Fruit fly (Drosophila melanogaster) whole organism, embryonic: Measurements from ENCODE around the gene Fdh.

ENCODE experiments used
- Atf6 ChIP-seq: fragments of 200-800 bp; sonication (Bioruptor generic); IDR thresholded peaks from 2 replicates; pipeline ENCODE4 v1.3.6; 2022; ENCODE audit warnings: missing biosample characterization, missing genetic modification characterization
- Blimp-1 ChIP-seq: fragments of 200-800 bp; sonication (Bioruptor generic); optimal IDR thresholded peaks from 3 replicates; lab custom pipeline; 2018; ENCODE audit warnings: missing biosample characterization, missing genetic modification characterization, mild to moderate bottlenecking, moderate library complexity, missing genetic modification reagents
- CG10654 ChIP-seq: fragments of 200-800 bp; sonication (Bioruptor generic); optimal IDR thresholded peaks from 2 replicates; lab custom pipeline; 2016; ENCODE audit warnings: missing biosample characterization, missing genetic modification characterization
- CG10979 ChIP-seq: fragments of 200-800 bp; sonication (Bioruptor generic); optimal IDR thresholded peaks from 2 replicates; lab custom pipeline; 2018; ENCODE audit warnings: missing biosample characterization, mild to moderate bottlenecking, missing genetic modification characterization, moderate library complexity
- CG12769 ChIP-seq: fragments of 200-800 bp; sonication (Bioruptor generic); optimal IDR thresholded peaks from 2 replicates; lab custom pipeline; 2019; ENCODE audit warnings: missing biosample characterization, mild to moderate bottlenecking, missing genetic modification characterization, moderate library complexity
- CG14860 ChIP-seq: fragments of 200-800 bp; sonication (Bioruptor generic); IDR thresholded peaks from 3 replicates; pipeline ENCODE4 v1.3.6; 2022; ENCODE audit warnings: missing biosample characterization, missing genetic modification characterization; ENCODE audit not compliant: partially characterized antibody
- CG15514 ChIP-seq: fragments of 200-800 bp; sonication (Bioruptor generic); optimal IDR thresholded peaks from 3 replicates; lab custom pipeline; 2017; ENCODE audit warnings: missing biosample characterization, missing genetic modification characterization, mild to moderate bottlenecking, moderate library complexity, missing genetic modification reagents
- CG18011 ChIP-seq: fragments of 200-800 bp; sonication (Bioruptor generic); optimal IDR thresholded peaks from 2 replicates; lab custom pipeline; 2017; ENCODE audit warnings: missing biosample characterization, missing genetic modification characterization, mild to moderate bottlenecking, moderate library complexity, missing genotype
- CG18262 ChIP-seq: fragments of 200-800 bp; optimal IDR thresholded peaks from 3 replicates; lab custom pipeline; 2019; ENCODE audit warnings: missing biosample characterization, mild to moderate bottlenecking, missing genetic modification characterization, moderate library complexity
- CG3065 ChIP-seq: fragments of 200-800 bp; sonication (Bioruptor generic); optimal IDR thresholded peaks from 2 replicates; lab custom pipeline; 2016; ENCODE audit warnings: missing biosample characterization, missing genetic modification characterization
- CG33557 ChIP-seq: fragments of 200-800 bp; sonication (Bioruptor generic); optimal IDR thresholded peaks from 2 replicates; lab custom pipeline; 2019; ENCODE audit warnings: missing biosample characterization, mild to moderate bottlenecking, missing genetic modification characterization, moderate library complexity
- CG34224 ChIP-seq: fragments of 200-800 bp; sonication (Bioruptor generic); IDR thresholded peaks from 3 replicates; pipeline ENCODE4 v1.3.6; 2022; ENCODE audit warnings: missing biosample characterization, missing genetic modification characterization; ENCODE audit not compliant: partially characterized antibody
- CG4854 ChIP-seq: fragments of 200-800 bp; sonication (Bioruptor generic); optimal IDR thresholded peaks from 2 replicates; lab custom pipeline; 2016; ENCODE audit warnings: missing biosample characterization, missing genetic modification characterization, inconsistent platforms
- CG6791 ChIP-seq: fragments of 200-800 bp; sonication (Bioruptor generic); IDR thresholded peaks from 3 replicates; pipeline ENCODE4 v1.3.6; 2022; ENCODE audit warnings: missing biosample characterization, missing genetic modification characterization; ENCODE audit not compliant: partially characterized antibody
- CG7745 ChIP-seq: fragments of 200-800 bp; sonication (Bioruptor generic); optimal IDR thresholded peaks from 2 replicates; lab custom pipeline; 2018; ENCODE audit warnings: missing biosample characterization, mild to moderate bottlenecking, missing genetic modification characterization, moderate library complexity
- CG8290 ChIP-seq, 3 experiments: fragments of 200-800 bp; sonication (Bioruptor generic); optimal IDR thresholded peaks; 2 replicates each; lab custom pipeline; 2016 to 2019; ENCODE audit warnings: missing biosample characterization in 3 of 3, missing genetic modification characterization in 3 of 3, mild to moderate bottlenecking in 2 of 3, moderate library complexity in 1 of 3
- CG9932 ChIP-seq: fragments of 200-800 bp; sonication (Bioruptor generic); IDR thresholded peaks from 2 replicates; pipeline ENCODE4 v1.3.6; 2022; ENCODE audit warnings: missing biosample characterization, missing genetic modification characterization
- Doc2 ChIP-seq: fragments of 200-800 bp; sonication (Bioruptor generic); IDR thresholded peaks from 2 replicates; pipeline ENCODE4 v1.3.6; 2022; ENCODE audit warnings: missing biosample characterization, missing genetic modification characterization
- Gsc ChIP-seq: fragments of 200-800 bp; sonication (Bioruptor generic); IDR thresholded peaks from 2 replicates; pipeline ENCODE4 v1.3.6; 2022; ENCODE audit warnings: missing biosample characterization, missing genetic modification characterization
- Hr39 ChIP-seq: fragments of >200 bp; optimal IDR thresholded peaks from 2 replicates; lab custom pipeline; 2017
- Med ChIP-seq: fragments of 200-800 bp; sonication (Bioruptor generic); peaks from one replicate; lab custom pipeline; 2016; ENCODE audit warnings: missing biosample characterization, missing genetic modification characterization, mild to moderate bottlenecking, inconsistent platforms, moderate library complexity
- NK7.1 ChIP-seq: fragments of 200-800 bp; sonication (Bioruptor generic); optimal IDR thresholded peaks from 3 replicates; lab custom pipeline; 2016; ENCODE audit warnings: missing biosample characterization, missing genetic modification characterization
- Nf-YA ChIP-seq: fragments of 200-800 bp; sonication (Bioruptor generic); IDR thresholded peaks from 2 replicates; pipeline ENCODE4 v1.3.6; 2022; ENCODE audit warnings: missing biosample characterization, missing genetic modification characterization
- Oli ChIP-seq: fragments of 200-800 bp; sonication (Bioruptor generic); optimal IDR thresholded peaks from 2 replicates; lab custom pipeline; 2018; ENCODE audit warnings: missing biosample characterization, mild to moderate bottlenecking, missing genetic modification characterization, moderate library complexity
- Poxn ChIP-seq: fragments of 200-800 bp; sonication (Bioruptor generic); IDR thresholded peaks from 2 replicates; pipeline ENCODE4 v1.3.6; 2022; ENCODE audit warnings: missing biosample characterization, missing genetic modification characterization
- Rx ChIP-seq: fragments of 200-800 bp; sonication (Bioruptor generic); IDR thresholded peaks from 2 replicates; pipeline ENCODE4 v1.3.6; 2022; ENCODE audit warnings: missing biosample characterization, missing genetic modification characterization
- Sin3A ChIP-seq: fragments of >200 bp; optimal IDR thresholded peaks from 2 replicates; lab custom pipeline; 2018
- Six4 ChIP-seq: fragments of 200-800 bp; sonication (Bioruptor generic); optimal IDR thresholded peaks from 2 replicates; lab custom pipeline; 2016; ENCODE audit warnings: missing biosample characterization, missing genetic modification characterization
- Tbp ChIP-seq: fragments of >200 bp; optimal IDR thresholded peaks from 2 replicates; lab custom pipeline; 2018; ENCODE audit warnings: missing biosample characterization, missing genetic modification characterization
- ase ChIP-seq: fragments of 200-800 bp; sonication (Bioruptor generic); IDR thresholded peaks from 3 replicates; pipeline ENCODE4 v1.3.6; 2022; ENCODE audit warnings: missing biosample characterization, missing genetic modification characterization
- chinmo ChIP-seq: fragments of 200-800 bp; sonication (Bioruptor generic); IDR thresholded peaks from 4 replicates; pipeline ENCODE4 v1.3.6; 2022; ENCODE audit warnings: missing biosample characterization, missing genetic modification characterization; ENCODE audit not compliant: partially characterized antibody
- corto ChIP-seq: fragments of 200-800 bp; sonication (Bioruptor generic); optimal IDR thresholded peaks from 2 replicates; lab custom pipeline; 2016; ENCODE audit warnings: missing biosample characterization, mild to moderate bottlenecking, missing genetic modification characterization, moderate library complexity
- fd3F ChIP-seq: fragments of 200-800 bp; sonication (Bioruptor generic); optimal IDR thresholded peaks from 2 replicates; lab custom pipeline; 2018; ENCODE audit warnings: missing biosample characterization, mild to moderate bottlenecking, missing genetic modification characterization, moderate library complexity
- gsb ChIP-seq: fragments of 200-800 bp; sonication (Bioruptor generic); IDR thresholded peaks from 2 replicates; pipeline ENCODE4 v1.3.6; 2022; ENCODE audit warnings: missing biosample characterization, missing genetic modification characterization
- knrl ChIP-seq: fragments of 200-800 bp; sonication (Bioruptor generic); IDR thresholded peaks from 3 replicates; pipeline ENCODE4 v1.3.6; 2022; ENCODE audit warnings: missing biosample characterization, missing genetic modification characterization; ENCODE audit not compliant: partially characterized antibody
- lola ChIP-seq, 3 experiments: fragments of >200 bp in 2 of 3; fragments of 200-800 bp in 1 of 3; sonication (Bioruptor generic) in 1 of 3; optimal IDR thresholded peaks; 2 replicates each; lab custom pipeline; 2017 to 2019; ENCODE audit warnings: missing biosample characterization in 3 of 3, missing genetic modification characterization in 3 of 3, mild to moderate bottlenecking in 1 of 3, moderate library complexity in 1 of 3
- odd ChIP-seq: fragments of 200-800 bp; sonication (Bioruptor generic); optimal IDR thresholded peaks from 2 replicates; lab custom pipeline; 2017; ENCODE audit warnings: missing biosample characterization, mild to moderate bottlenecking, missing genetic modification characterization
- onecut ChIP-seq: fragments of 200-800 bp; sonication (Bioruptor generic); IDR thresholded peaks from 2 replicates; pipeline ENCODE4 v1.3.6; 2022; ENCODE audit warnings: missing biosample characterization, missing genetic modification characterization
- p53 ChIP-seq: fragments of 200-800 bp; sonication (Bioruptor generic); optimal IDR thresholded peaks from 2 replicates; lab custom pipeline; 2016; ENCODE audit warnings: missing biosample characterization, missing genetic modification characterization
- pfk ChIP-seq: fragments of 200-800 bp; sonication (Bioruptor generic); optimal IDR thresholded peaks from 2 replicates; lab custom pipeline; 2018; ENCODE audit warnings: missing biosample characterization, mild to moderate bottlenecking, missing genetic modification characterization, moderate library complexity
- run ChIP-seq: fragments of 200-800 bp; sonication (Bioruptor generic); optimal IDR thresholded peaks from 3 replicates; lab custom pipeline; 2018; ENCODE audit warnings: missing biosample characterization, mild to moderate bottlenecking, missing genetic modification characterization
- sens ChIP-seq: fragments of 200-800 bp; sonication (Bioruptor generic); peaks from one replicate; lab custom pipeline; 2016; ENCODE audit warnings: missing biosample characterization, missing genetic modification characterization
- so ChIP-seq: fragments of 200-800 bp; sonication (Bioruptor generic); IDR thresholded peaks from 3 replicates; pipeline ENCODE4 v1.3.6; 2022; ENCODE audit warnings: missing biosample characterization, missing genetic modification characterization
- sqz ChIP-seq: fragments of 200-800 bp; sonication (Bioruptor generic); optimal IDR thresholded peaks from 3 replicates; lab custom pipeline; 2018; ENCODE audit warnings: missing biosample characterization, mild to moderate bottlenecking, missing genetic modification characterization
- tap ChIP-seq: fragments of 200-800 bp; optimal IDR thresholded peaks from 3 replicates; lab custom pipeline; 2019; ENCODE audit warnings: missing biosample characterization, mild to moderate bottlenecking, missing genetic modification characterization, moderate library complexity
- ttk ChIP-seq: fragments of 200-800 bp; sonication (Bioruptor generic); IDR thresholded peaks from 2 replicates; pipeline ENCODE4 v2.1.2; 2022; ENCODE audit warnings: missing biosample characterization, missing genetic modification characterization
- zen2 ChIP-seq: fragments of 200-800 bp; sonication (Bioruptor generic); IDR thresholded peaks from 3 replicates; pipeline ENCODE4 v1.3.6; 2022; ENCODE audit warnings: missing biosample characterization, missing genetic modification characterization; ENCODE audit not compliant: partially characterized antibody

Gene Fdh

dm6 chr3R:10886462-10887315 lies 14.5 kb upstream of the Fdh start (continued):
- TF ChIP-seq p53 (GFP tag; lab: Kevin White, UChicago) = peak; percentile 17
- TF ChIP-seq so (GFP tag; lab: Robert Waterston, UW) = peak; percentile 88; the same call in 2 of the 3 replicates
- TF ChIP-seq gsb (GFP tag; lab: Robert Waterston, UW) = peak; percentile 77; the same call in 1 of the 2 replicates
- TF ChIP-seq CG18262 (tag; lab: Kevin White, UChicago) = peak; percentile 85
- TF ChIP-seq sqz (GFP tag; lab: Kevin White, UChicago) = peak; percentile 91
- TF ChIP-seq CG4854 (GFP tag; lab: Kevin White, UChicago) = peak; percentile 55
- TF ChIP-seq Gsc = peak; percentile 51; the same call in 1 of the 2 replicates
- peak; percentile 37; the same call in 1 of the 2 replicates for TF ChIP-seq Doc2 (GFP tag; lab: Robert Waterston, UW)
- peak; percentile 85 for TF ChIP-seq onecut
- no peak for TF ChIP-seq Sin3A (lab: Kevin White, UChicago)
- TF ChIP-seq chinmo (GFP tag; lab: Robert Waterston, UW) = peak; percentile 76; the same call in 3 of the 4 replicates
- no peak for TF ChIP-seq CG3065 (GFP tag; lab: Kevin White, UChicago)
- TF ChIP-seq ttk = peak; percentile 84
- peak; percentile 70 for TF ChIP-seq Six4 (GFP tag; lab: Kevin White, UChicago)
- TF ChIP-seq knrl (GFP tag; lab: Robert Waterston, UW) = peak; percentile 29; the same call in 1 of the 3 replicates
- peak; percentile 64 for TF ChIP-seq Poxn (GFP tag; lab: Robert Waterston, UW)
- TF ChIP-seq pfk (GFP tag; lab: Kevin White, UChicago) = no peak
- peak; percentile 72 for TF ChIP-seq CG10654 (GFP tag; lab: Kevin White, UChicago)
- no peak for TF ChIP-seq Tbp (GFP tag; lab: Kevin White, UChicago)
- TF ChIP-seq Rx = peak; percentile 55; the same call in 1 of the 2 replicates
- peak; percentile 98 for TF ChIP-seq sens
- TF ChIP-seq tap = peak; percentile 63
- TF ChIP-seq CG9932 (GFP tag; lab: Robert Waterston, UW) = peak; percentile 94
- peak; percentile 80 for TF ChIP-seq corto (GFP tag; lab: Kevin White, UChicago)
- TF ChIP-seq Hr39 = no peak
- peak; percentile 91 for TF ChIP-seq Oli (tag; lab: Kevin White, UChicago)
- peak; percentile 97 for TF ChIP-seq Med (GFP tag; lab: Kevin White, UChicago)
- peak; percentile 90 for TF ChIP-seq run (tag; lab: Kevin White, UChicago)
- peak; percentile 74 for TF ChIP-seq NK7.1 (GFP tag; lab: Kevin White, UChicago)
- TF ChIP-seq, all 482 proteins: peak for 415

- TF ChIP-seq Atf6 (GFP tag; lab: Robert Waterston, UW) = no peak
- TF ChIP-seq ase = no peak
- no peak for TF ChIP-seq CG7745 (tag; lab: Kevin White, UChicago)
- TF ChIP-seq fd3F (GFP tag; lab: Kevin White, UChicago) = no peak
- TF ChIP-seq Sin3A (lab: Kevin White, UChicago) = no peak
- no peak for TF ChIP-seq CG18262 (tag; lab: Kevin White, UChicago)
- TF ChIP-seq CG18011 (GFP tag; lab: Kevin White, UChicago) = no peak
- TF ChIP-seq CG34224 (GFP tag; lab: Robert Waterston, UW) = peak; percentile 62; the same call in 1 of the 3 replicates
- no peak for TF ChIP-seq Blimp-1
- no peak; the same call in 2 of the 3 replicates for TF ChIP-seq zen2 (GFP tag; lab: Robert Waterston, UW)
- no peak for TF ChIP-seq Nf-YA (GFP tag; lab: Robert Waterston, UW)
- TF ChIP-seq odd (GFP tag; lab: Kevin White, UChicago) = no peak
- no peak for TF ChIP-seq CG14860 (GFP tag; lab: Robert Waterston, UW)
- TF ChIP-seq CG15514 = peak; percentile 44
- no peak for TF ChIP-seq CG8290 (GFP tag; optimal IDR thresholded peaks at IDR 0.05; lab: Kevin White, UChicago)
- no peak for TF ChIP-seq CG8290 (tag; optimal IDR thresholded peaks at IDR 0.05; lab: Kevin White, UChicago)
- peak; percentile 66; the same call in 2 of the 3 replicates for TF ChIP-seq CG6791 (GFP tag; lab: Robert Waterston, UW)
- no peak for TF ChIP-seq CG12769
- TF ChIP-seq CG10979 = no peak
- no peak for TF ChIP-seq lola (GFP tag; optimal IDR thresholded peaks at IDR 0.05; lab: Kevin White, UChicago)
- no peak for TF ChIP-seq CG33557 (GFP tag; lab: Kevin White, UChicago)
Measured at dm6 chr3R:10885422-10886081, 13.4 kb upstream of the Fdh start, which contains the start of gene Leash. TSS of gene Leash (plus strand) at chr3R:10885540.
